Worm (Caenorhabditis elegans) whole organism, L3 larva: ENCODE data around the gene tba-7.

Experiments
- ceh-16 ChIP-seq: sonication (generic microtip); optimal IDR thresholded peaks from 2 replicates; lab custom pipeline; 2017; ENCODE audit warnings: missing biosample characterization, missing genetic modification characterization
- lin-39 ChIP-seq: fragments of 150-350 bp; optimal IDR thresholded peaks from 2 replicates; lab custom pipeline; 2018; ENCODE audit warnings: missing biosample characterization, missing genetic modification reagents, missing genetic modification characterization
- nhr-12 ChIP-seq: fragments of 150-350 bp; optimal IDR thresholded peaks from 2 replicates; lab custom pipeline; 2014; ENCODE audit warnings: missing biosample characterization, missing genetic modification characterization
- pha-4 ChIP-seq: fragments of 150-350 bp; optimal IDR thresholded peaks from 2 replicates; lab custom pipeline; 2014; ENCODE audit warnings: missing biosample characterization, missing genetic modification reagents, missing genetic modification characterization
- pqm-1 ChIP-seq: fragments of 150-350 bp; optimal IDR thresholded peaks from 2 replicates; lab custom pipeline; 2017; ENCODE audit warnings: missing biosample characterization, missing genetic modification characterization, inconsistent platforms
- skn-1 ChIP-seq: fragments of 150-350 bp; optimal IDR thresholded peaks from 2 replicates; lab custom pipeline; 2014; ENCODE audit warnings: missing biosample characterization, missing genetic modification characterization
- unc-62 ChIP-seq: fragments of 150-350 bp; sonication (generic microtip); optimal IDR thresholded peaks from 4 replicates; lab custom pipeline; 2014; ENCODE audit warnings: missing biosample characterization, missing genetic modification reagents, missing genetic modification characterization
- ztf-11 ChIP-seq: fragments of 150-350 bp; optimal IDR thresholded peaks from 2 replicates; lab custom pipeline; 2014; ENCODE audit warnings: missing biosample characterization, missing genetic modification characterization

DNA sequence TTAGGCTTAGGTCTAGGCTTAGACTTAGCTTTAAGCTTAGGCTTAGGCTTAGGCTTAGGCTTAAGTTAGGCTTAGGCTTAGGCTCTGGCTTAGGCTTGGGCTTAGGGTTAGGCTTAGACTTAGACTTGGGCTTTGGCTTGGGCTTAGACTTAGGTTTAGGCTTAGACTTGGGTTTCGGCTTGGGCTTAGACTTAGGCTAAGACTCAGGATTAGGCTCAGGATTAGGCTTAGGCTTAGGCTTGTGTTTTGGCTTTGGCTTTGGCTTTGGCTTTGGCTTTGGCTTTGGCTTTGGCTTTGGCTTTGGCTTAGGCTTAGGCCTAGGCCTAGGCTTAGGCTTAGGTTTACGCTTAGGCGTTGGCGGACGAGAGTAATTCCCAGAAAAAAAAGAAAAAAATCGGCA is 48.0 kb upstream of the tba-7 start:
- no peak for TF ChIP-seq pha-4 (tag; lab: Kevin White, UChicago)
- no peak for TF ChIP-seq lin-39 (tag; lab: Kevin White, UChicago)
- no peak for TF ChIP-seq unc-62 (GFP tag; lab: Kevin White, UChicago)
- TF ChIP-seq ceh-16 (tag; lab: Kevin White, UChicago) = no peak
- TF ChIP-seq skn-1 (tag; lab: Kevin White, UChicago) = no peak
- no peak for TF ChIP-seq pqm-1 (tag; lab: Kevin White, UChicago)
- no peak for TF ChIP-seq nhr-12 (tag; lab: Kevin White, UChicago)
- TF ChIP-seq ztf-11 (tag; lab: Kevin White, UChicago) = no peak
